Fruit fly (Drosophila melanogaster) whole organism, embryonic: ENCODE results near the gene RpL7A.

Experiments
- CG10979 ChIP-seq: fragments of 200-800 bp; sonication (Bioruptor generic); optimal IDR thresholded peaks from 2 replicates; lab custom pipeline; 2018; ENCODE audit warnings: missing biosample characterization, mild to moderate bottlenecking, missing genetic modification characterization, moderate library complexity
- CG11504 ChIP-seq: fragments of 200-800 bp; sonication (Bioruptor generic); optimal IDR thresholded peaks from 3 replicates; lab custom pipeline; 2019; ENCODE audit warnings: missing biosample characterization, mild to moderate bottlenecking, missing genetic modification characterization, moderate library complexity
- CG12236 ChIP-seq: fragments of 200-800 bp; sonication (Bioruptor generic); optimal IDR thresholded peaks from 2 replicates; lab custom pipeline; 2016; ENCODE audit warnings: missing biosample characterization, missing genetic modification characterization
- CG12391 ChIP-seq: fragments of 200-800 bp; sonication (Bioruptor generic); optimal IDR thresholded peaks from 3 replicates; lab custom pipeline; 2018; ENCODE audit warnings: missing biosample characterization, mild to moderate bottlenecking, missing genetic modification characterization, moderate library complexity
- CG17912 ChIP-seq: fragments of 200-800 bp; sonication (Bioruptor generic); optimal IDR thresholded peaks from 2 replicates; lab custom pipeline; 2018; ENCODE audit warnings: missing biosample characterization, mild to moderate bottlenecking, missing genetic modification characterization
- CG7987 ChIP-seq: fragments of 200-800 bp; sonication (Bioruptor generic); optimal IDR thresholded peaks from 2 replicates; lab custom pipeline; 2018; ENCODE audit warnings: missing biosample characterization, mild to moderate bottlenecking, missing genetic modification characterization, moderate library complexity
- CG8388 ChIP-seq: fragments of 200-800 bp; sonication (Bioruptor generic); optimal IDR thresholded peaks from 2 replicates; lab custom pipeline; 2019; ENCODE audit warnings: missing biosample characterization, mild to moderate bottlenecking, missing genetic modification characterization, moderate library complexity
- E2f2 ChIP-seq: fragments of 200-800 bp; sonication (Bioruptor generic); IDR thresholded peaks from 2 replicates; pipeline ENCODE4 v1.3.6; 2022; ENCODE audit warnings: missing biosample characterization, missing genetic modification characterization
- MBD-R2 ChIP-seq: fragments of 200-800 bp; sonication (Bioruptor generic); IDR thresholded peaks from 2 replicates; pipeline ENCODE4 v1.3.6; 2022; ENCODE audit warnings: missing biosample characterization, missing genetic modification characterization
- Neu2 ChIP-seq: fragments of 200-800 bp; sonication (Bioruptor generic); optimal IDR thresholded peaks from 3 replicates; lab custom pipeline; 2016; ENCODE audit warnings: missing biosample characterization, missing genetic modification characterization, borderline replicate concordance
- Poxn ChIP-seq: fragments of 200-800 bp; sonication (Bioruptor generic); IDR thresholded peaks from 2 replicates; pipeline ENCODE4 v1.3.6; 2022; ENCODE audit warnings: missing biosample characterization, missing genetic modification characterization
- br ChIP-seq: fragments of >200 bp; optimal IDR thresholded peaks from 2 replicates; lab custom pipeline; 2017
- fd102C ChIP-seq: fragments of 200-800 bp; sonication (Bioruptor generic); optimal IDR thresholded peaks from 2 replicates; lab custom pipeline; 2018; ENCODE audit warnings: missing biosample characterization, mild to moderate bottlenecking, missing genetic modification characterization, moderate library complexity
- hkb ChIP-seq, 2 experiments: fragments of 200-800 bp in 1 of 2; fragments of >200 bp in 1 of 2; sonication (Bioruptor generic) in 1 of 2; IDR thresholded peaks in 1 of 2; optimal IDR thresholded peaks in 1 of 2; 2 replicates each; pipeline versions ENCODE4 v1.3.6 to Lab custom; 2017 to 2022; ENCODE audit warnings: missing biosample characterization in 1 of 2, missing genetic modification characterization in 1 of 2

- TF ChIP-seq CG17912 (GFP tag; lab: Kevin White, UChicago) (peak; percentile 51), CG11504 (tag; lab: Kevin White, UChicago) (peak; percentile 93), CG10979 (tag; lab: Kevin White, UChicago) (peak; percentile 96), br (lab: Kevin White, UChicago) (no peak), fd102C (GFP tag; lab: Kevin White, UChicago) (no peak), CG8388 (GFP tag; lab: Kevin White, UChicago) (peak; percentile 93), hkb (optimal IDR thresholded peaks at IDR 0.05; lab: Kevin White, UChicago) (no peak), hkb (GFP tag; IDR thresholded peaks at IDR 0.05; lab: Robert Waterston, UW) (peak; percentile 92), E2f2 (peak; percentile 65), CG12236 (GFP tag; lab: Kevin White, UChicago) (no peak), MBD-R2 (GFP tag; lab: Robert Waterston, UW) (peak; percentile 33; the same call in 1 of the 2 replicates), CG7987 (GFP tag; lab: Kevin White, UChicago) (no peak), Poxn (GFP tag; lab: Robert Waterston, UW) (no peak), CG12391 (tag; lab: Kevin White, UChicago) (peak; percentile 93), Neu2 (GFP tag; lab: Kevin White, UChicago) (no peak)
Observed at dm6 chrX:6571234-6571915, 38.2 kb upstream of the RpL7A start.
